Worm (Caenorhabditis elegans) whole organism, L2 larva: ENCODE measurements around the gene gst-35.
"Not testable (repeated sequence)": the region's sequence is repeated elsewhere in the genome, so short reads cannot be mapped to it uniquely, and the experiment has no call there.

Experiments used
- C34F6.9 ChIP-seq: fragments of 150-350 bp; optimal IDR thresholded peaks from 2 replicates; lab custom pipeline; 2014; ENCODE audit warnings: missing biosample characterization, missing genetic modification characterization
- F13H6.1 ChIP-seq: sonication (generic microtip); optimal IDR thresholded peaks from 2 replicates; lab custom pipeline; 2016; ENCODE audit warnings: missing genetic modification characterization, missing compliant biosample characterization
- ZK546.5 ChIP-seq: sonication (generic microtip); optimal IDR thresholded peaks from 2 replicates; lab custom pipeline; 2017; ENCODE audit warnings: missing biosample characterization, missing genetic modification characterization
- alr-1 ChIP-seq: fragments of 150-350 bp; optimal IDR thresholded peaks from 2 replicates; lab custom pipeline; 2014; ENCODE audit warnings: missing biosample characterization, missing genetic modification characterization
- aly-2 ChIP-seq: fragments of 150-350 bp; optimal IDR thresholded peaks from 2 replicates; lab custom pipeline; 2014; ENCODE audit warnings: missing biosample characterization, missing genetic modification characterization
- ama-1 ChIP-seq: fragments of 150-350 bp; optimal IDR thresholded peaks from 2 replicates; lab custom pipeline; 2018; ENCODE audit warnings: inconsistent platforms
- blmp-1 ChIP-seq: sonication (generic microtip); optimal IDR thresholded peaks from 2 replicates; lab custom pipeline; 2017; ENCODE audit warnings: missing genetic modification characterization, mild to moderate bottlenecking, missing compliant biosample characterization, antibody characterized with exemption, moderate library complexity; ENCODE audit not compliant: insufficient read depth
- ceh-16 ChIP-seq: fragments of 150-350 bp; optimal IDR thresholded peaks from 2 replicates; lab custom pipeline; 2014; ENCODE audit warnings: missing biosample characterization, missing genetic modification characterization
- ceh-82 ChIP-seq: fragments of 150-350 bp; optimal IDR thresholded peaks from 2 replicates; lab custom pipeline; 2014; ENCODE audit warnings: missing biosample characterization, missing genetic modification characterization
- dmd-4 ChIP-seq: sonication (generic microtip); optimal IDR thresholded peaks from 2 replicates; lab custom pipeline; 2017; ENCODE audit warnings: missing biosample characterization, missing genetic modification characterization
- egl-27 ChIP-seq: sonication (generic microtip); optimal IDR thresholded peaks from 3 replicates; lab custom pipeline; 2017; ENCODE audit warnings: missing biosample characterization, missing genetic modification reagents, missing genetic modification characterization
- elt-1 ChIP-seq: fragments of 150-350 bp; optimal IDR thresholded peaks from 2 replicates; lab custom pipeline; 2014; ENCODE audit warnings: missing biosample characterization, missing genetic modification characterization
- elt-3 ChIP-seq: sonication (generic microtip); optimal IDR thresholded peaks from 2 replicates; lab custom pipeline; 2017; ENCODE audit warnings: missing biosample characterization, missing genetic modification characterization
- fos-1 ChIP-seq: fragments of 150-350 bp; optimal IDR thresholded peaks from 2 replicates; lab custom pipeline; 2014; ENCODE audit warnings: missing biosample characterization, missing genetic modification characterization
- gmeb-1 ChIP-seq: fragments of 150-350 bp; optimal IDR thresholded peaks from 2 replicates; lab custom pipeline; 2014; ENCODE audit warnings: missing biosample characterization, missing genetic modification characterization
- lin-11 ChIP-seq: fragments of 150-350 bp; sonication (generic microtip); optimal IDR thresholded peaks from 2 replicates; lab custom pipeline; 2014; ENCODE audit warnings: missing biosample characterization, missing genetic modification characterization, inconsistent platforms, mixed read lengths
- lin-13 ChIP-seq: fragments of 150-350 bp; optimal IDR thresholded peaks from 2 replicates; lab custom pipeline; 2014; ENCODE audit warnings: missing biosample characterization, missing genetic modification reagents, missing genetic modification characterization
- lin-39 ChIP-seq: fragments of 150-350 bp; optimal IDR thresholded peaks from 2 replicates; lab custom pipeline; 2014; ENCODE audit warnings: missing biosample characterization, missing genetic modification reagents, missing genetic modification characterization
- lsy-2 ChIP-seq, 2 experiments: fragments of 150-350 bp in 1 of 2; sonication (generic microtip) in 1 of 2; optimal IDR thresholded peaks; 2 replicates each; lab custom pipeline; 2014 to 2017; ENCODE audit warnings: missing biosample characterization in 2 of 2, missing genetic modification characterization in 2 of 2
- mdl-1 ChIP-seq, 2 experiments: fragments of 150-350 bp in 1 of 2; sonication (generic microtip) in 1 of 2; optimal IDR thresholded peaks; 2 replicates each; lab custom pipeline; 2017; ENCODE audit warnings: missing biosample characterization in 2 of 2, missing genetic modification characterization in 2 of 2
- nhr-10 ChIP-seq: sonication (generic microtip); optimal IDR thresholded peaks from 2 replicates; lab custom pipeline; 2017; ENCODE audit warnings: missing biosample characterization, missing genetic modification characterization
- nhr-129 ChIP-seq: fragments of 150-350 bp; optimal IDR thresholded peaks from 2 replicates; lab custom pipeline; 2014; ENCODE audit warnings: missing biosample characterization, missing genetic modification characterization
- nhr-21 ChIP-seq: fragments of 150-350 bp; optimal IDR thresholded peaks from 2 replicates; lab custom pipeline; 2014; ENCODE audit warnings: missing biosample characterization, missing genetic modification characterization
- nhr-23 ChIP-seq: fragments of 150-350 bp; optimal IDR thresholded peaks from 2 replicates; lab custom pipeline; 2014; ENCODE audit warnings: missing biosample characterization, missing genetic modification reagents, missing genetic modification characterization
- nhr-237 ChIP-seq: fragments of 150-350 bp; optimal IDR thresholded peaks from 2 replicates; lab custom pipeline; 2014; ENCODE audit warnings: missing biosample characterization, missing genetic modification characterization
- nhr-25 ChIP-seq: fragments of 150-350 bp; sonication (generic microtip); optimal IDR thresholded peaks from 3 replicates; lab custom pipeline; 2014; ENCODE audit warnings: missing biosample characterization, missing genetic modification characterization
- nhr-77 ChIP-seq: fragments of 150-350 bp; optimal IDR thresholded peaks from 2 replicates; lab custom pipeline; 2014; ENCODE audit warnings: missing biosample characterization, missing genetic modification characterization
- sem-4 ChIP-seq: fragments of 150-350 bp; optimal IDR thresholded peaks from 2 replicates; lab custom pipeline; 2014; ENCODE audit warnings: missing biosample characterization, missing genetic modification reagents, missing genetic modification characterization
- skn-1 ChIP-seq: sonication (generic microtip); optimal IDR thresholded peaks from 2 replicates; lab custom pipeline; 2017; ENCODE audit warnings: missing biosample characterization, missing genetic modification characterization
- sma-9 ChIP-seq, 2 experiments: fragments of 150-350 bp in 1 of 2; sonication (generic microtip) in 1 of 2; optimal IDR thresholded peaks; 2 replicates each; lab custom pipeline; 2014 to 2016; ENCODE audit warnings: missing genetic modification characterization in 2 of 2, mild to moderate bottlenecking in 1 of 2, missing biosample characterization in 1 of 2, missing compliant biosample characterization in 1 of 2, missing genetic modification reagents in 1 of 2, moderate library complexity in 1 of 2
- snpc-4 ChIP-seq: fragments of 150-350 bp; optimal IDR thresholded peaks from 2 replicates; lab custom pipeline; 2014; ENCODE audit warnings: missing biosample characterization, missing genetic modification characterization
- unc-55 ChIP-seq: fragments of 150-350 bp; sonication (generic microtip); optimal IDR thresholded peaks from 3 replicates; lab custom pipeline; 2014; ENCODE audit warnings: missing biosample characterization, missing genetic modification reagents, missing genetic modification characterization
- unc-62 ChIP-seq: fragments of 150-350 bp; optimal IDR thresholded peaks from 2 replicates; lab custom pipeline; 2014; ENCODE audit warnings: missing biosample characterization, missing genetic modification reagents, missing genetic modification characterization
- zag-1 ChIP-seq: fragments of 150-350 bp; optimal IDR thresholded peaks from 2 replicates; lab custom pipeline; 2014; ENCODE audit warnings: missing biosample characterization, missing genetic modification characterization
- ztf-1 ChIP-seq: fragments of 200-800 bp; sonication (Bioruptor generic); conservative IDR thresholded peaks from 2 replicates; pipeline ENCODE4 v1.3.6; 2022; ENCODE audit warnings: missing genetic modification characterization, missing compliant biosample characterization
- ztf-4 ChIP-seq: fragments of 150-350 bp; optimal IDR thresholded peaks from 2 replicates; lab custom pipeline; 2014; ENCODE audit warnings: missing biosample characterization, missing genetic modification characterization

gst-35 gene

DNA sequence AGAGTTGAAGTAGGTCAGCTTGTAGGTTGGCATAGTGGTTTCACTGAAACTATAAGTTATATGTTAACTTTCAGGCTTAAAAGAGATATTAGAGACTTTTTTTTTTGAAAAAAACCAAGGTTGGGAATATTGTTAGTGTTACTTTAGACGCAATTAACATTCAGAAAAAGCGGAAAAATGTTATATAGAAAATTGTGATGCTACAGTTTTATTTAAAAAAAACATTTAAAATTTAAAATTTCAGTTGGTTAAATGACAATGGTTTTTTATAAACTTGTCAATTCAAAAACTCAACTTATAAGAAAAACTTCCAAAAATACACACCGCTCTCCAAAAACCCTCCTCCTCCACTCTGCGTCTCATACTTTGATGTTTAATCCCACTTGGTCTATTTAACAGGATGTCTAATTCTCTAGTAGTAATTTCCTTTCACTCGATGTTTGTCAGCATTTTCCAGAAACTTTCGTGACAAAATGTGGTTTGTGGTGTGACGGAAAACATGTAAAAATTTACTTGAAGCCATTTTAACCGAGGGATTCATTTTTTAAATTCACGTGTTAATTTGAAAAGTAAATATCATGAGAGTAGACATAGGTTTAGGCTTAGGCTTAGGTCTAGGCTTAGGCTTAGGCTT lies 10.2 kb downstream of the gst-35 start, which contains the start of gene gst-31:
gst-31 (minus strand) TSS at position 51 of the 634 bp plus-strand sequence.
- TF ChIP-seq alr-1 (tag; lab: Kevin White, UChicago) (no peak), egl-27 (tag; lab: Kevin White, UChicago) (no peak), unc-55 (GFP tag; lab: Kevin White, UChicago) (peak; percentile 67), ztf-4 (no peak), C34F6.9 (tag; lab: Kevin White, UChicago) (peak; percentile 9)

ce11 chrII:15173174-15173573 lies 12.0 kb downstream of the gst-35 start:
- TF ChIP-seq lin-13 (GFP tag; lab: Kevin White, UChicago) = no peak
- peak; percentile 1 for TF ChIP-seq fos-1
- TF ChIP-seq F13H6.1 = no peak
- TF ChIP-seq skn-1 (tag; lab: Kevin White, UChicago) = peak; percentile 49
- peak; percentile 54 for TF ChIP-seq nhr-129 (tag; lab: Kevin White, UChicago)
- TF ChIP-seq sem-4 (tag; lab: Kevin White, UChicago) = no peak
- no peak for TF ChIP-seq nhr-237
- no peak for TF ChIP-seq lin-39 (tag; lab: Kevin White, UChicago)
- peak; percentile 11 for TF ChIP-seq sma-9 (GFP tag; optimal IDR thresholded peaks at IDR 0.05; lab: Kevin White, UChicago)
- no peak for TF ChIP-seq sma-9 (tag; optimal IDR thresholded peaks at IDR 0.05; lab: Kevin White, UChicago)
- TF ChIP-seq lin-11 (tag; lab: Kevin White, UChicago) = no peak
- no peak for TF ChIP-seq aly-2 (tag; lab: Kevin White, UChicago)
- peak; percentile 57 for TF ChIP-seq C34F6.9 (tag; lab: Kevin White, UChicago)
- TF ChIP-seq ZK546.5 (tag; lab: Kevin White, UChicago) = no peak
- peak; percentile 5 for TF ChIP-seq gmeb-1 (tag; lab: Kevin White, UChicago)
- peak; percentile 58 for TF ChIP-seq unc-55 (GFP tag; lab: Kevin White, UChicago)
- TF ChIP-seq lsy-2 (tag; optimal IDR thresholded peaks at IDR 0.05; lab: Kevin White, UChicago) = peak in 1 of 2 experiments; percentile 1
- TF ChIP-seq zag-1 (tag; lab: Kevin White, UChicago) = no peak

DNA sequence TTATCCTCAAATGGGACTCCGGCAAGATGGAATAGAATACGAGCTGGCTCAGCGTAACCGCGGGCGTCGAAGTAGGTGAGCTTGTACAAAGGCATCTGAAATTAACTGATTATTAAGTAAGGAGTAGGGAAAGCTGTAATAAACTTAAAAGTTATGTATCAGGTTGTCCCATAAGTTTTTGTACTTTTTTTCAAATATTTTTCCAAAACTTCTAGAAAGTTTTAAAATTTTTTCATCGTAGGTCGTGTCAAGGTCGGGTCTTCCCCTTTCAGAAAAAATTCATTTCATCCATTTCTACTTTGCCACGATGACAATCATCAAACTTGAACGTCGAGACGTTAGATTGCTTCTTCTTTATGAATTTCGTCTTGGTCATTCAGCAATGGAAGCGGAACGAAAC lies 13.4 kb downstream of the gst-35 start, which contains the start of gene gst-39:
gst-39 (minus strand) TSS at position 101 of the 400 bp plus-strand sequence.
- TF ChIP-seq ama-1 (lab: Kevin White, UChicago); ztf-1 (GFP tag; lab: Robert Waterston, UW); aly-2 (tag; lab: Kevin White, UChicago): not testable (repeated sequence)

DNA sequence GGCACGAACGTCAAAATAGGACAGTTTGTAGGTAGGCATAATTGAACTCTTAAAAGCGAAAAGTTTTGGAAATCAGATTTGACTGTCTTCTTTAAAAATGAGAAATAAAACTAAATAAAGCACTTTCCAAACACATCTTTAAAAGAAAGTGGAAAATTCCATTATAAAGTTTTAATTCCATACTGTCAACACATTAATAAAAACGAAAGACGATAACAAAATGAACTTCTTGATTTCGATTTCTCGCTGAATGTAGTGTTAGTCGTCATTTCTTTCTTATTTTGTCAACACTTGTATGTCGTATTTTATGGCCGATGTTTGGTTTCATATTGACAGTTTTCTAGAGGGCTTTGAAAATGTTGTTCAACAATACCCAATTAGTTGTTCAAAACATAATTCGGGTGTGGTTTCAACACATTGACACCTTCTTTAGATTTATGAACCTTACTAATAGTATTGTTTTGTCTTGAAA lies 15.3 kb downstream of the gst-35 start, which contains the start of gene gst-29:
gst-29 (minus strand) TSS at position 51 of the 472 bp plus-strand sequence.
- TF ChIP-seq nhr-21 (tag; lab: Kevin White, UChicago) = no peak
- TF ChIP-seq unc-62 (GFP tag; lab: Kevin White, UChicago) = no peak
- TF ChIP-seq ztf-1 (GFP tag; lab: Robert Waterston, UW) = no peak
- TF ChIP-seq fos-1 = no peak
- no peak for TF ChIP-seq mdl-1 (tag; optimal IDR thresholded peaks at IDR 0.05; lab: Kevin White, UChicago)
- no peak for TF ChIP-seq skn-1 (tag; lab: Kevin White, UChicago)
- TF ChIP-seq nhr-23 = no peak
- TF ChIP-seq gmeb-1 (tag; lab: Kevin White, UChicago) = no peak
- no peak for TF ChIP-seq unc-55 (GFP tag; lab: Kevin White, UChicago)
- no peak for TF ChIP-seq sma-9 (GFP tag; optimal IDR thresholded peaks at IDR 0.05; lab: Kevin White, UChicago)
- TF ChIP-seq sma-9 (tag; optimal IDR thresholded peaks at IDR 0.05; lab: Kevin White, UChicago) = no peak
- no peak for TF ChIP-seq nhr-129 (tag; lab: Kevin White, UChicago)

DNA sequence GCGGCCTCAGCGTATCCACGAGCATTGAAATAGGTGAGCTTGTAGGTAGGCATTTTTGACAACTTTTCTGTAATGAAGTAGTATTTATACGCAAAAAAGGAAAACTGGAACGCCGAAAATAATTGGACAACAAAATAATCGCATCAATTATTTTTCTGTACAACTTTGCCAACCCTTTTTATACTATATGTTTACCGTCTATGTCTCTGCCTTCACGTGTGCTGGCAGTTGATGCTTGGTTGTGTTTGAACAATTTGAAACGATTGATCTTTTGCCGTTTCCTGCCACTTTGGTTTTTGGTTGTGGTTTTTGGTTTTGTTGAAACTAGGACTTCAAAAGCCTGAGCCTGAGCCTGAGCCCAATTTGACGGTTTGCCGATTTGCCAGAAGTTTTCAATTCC lies 17.8 kb downstream of the gst-35 start, which contains the start of gene gst-28:
gst-28 (minus strand) TSS at position 238 of the 400 bp plus-strand sequence.
- no peak for TF ChIP-seq unc-62 (GFP tag; lab: Kevin White, UChicago)
- TF ChIP-seq elt-1 (tag; lab: Kevin White, UChicago) = no peak
- peak; percentile 14 for TF ChIP-seq sma-9 (GFP tag; optimal IDR thresholded peaks at IDR 0.05; lab: Kevin White, UChicago)
- no peak for TF ChIP-seq sma-9 (tag; optimal IDR thresholded peaks at IDR 0.05; lab: Kevin White, UChicago)

DNA sequence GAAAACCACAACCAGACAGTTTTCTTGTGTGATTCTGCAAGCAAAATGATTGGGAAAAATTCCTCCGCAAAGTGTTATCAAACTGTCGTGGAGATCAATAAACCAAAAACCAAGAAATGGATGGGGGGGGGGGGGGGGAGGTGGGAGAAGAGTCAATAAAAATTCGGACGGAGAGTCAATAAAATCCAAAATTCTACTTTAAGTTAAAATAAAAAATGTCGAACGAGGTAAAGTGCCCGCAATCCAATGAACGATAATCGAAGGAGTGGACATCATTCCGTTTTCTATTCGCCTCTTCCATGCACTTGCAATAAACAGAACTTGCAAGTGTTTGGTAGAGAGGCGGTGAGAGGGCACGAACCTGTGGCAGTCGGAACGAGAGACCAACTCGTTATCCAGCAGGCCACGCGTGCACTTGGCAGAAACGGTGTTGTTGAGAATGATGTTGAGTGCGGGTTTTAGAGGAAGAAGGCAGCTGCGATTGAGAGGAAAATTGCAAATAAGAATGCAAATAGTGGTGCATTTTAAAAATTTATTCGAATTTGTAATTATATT lies 19.4 kb downstream of the gst-35 start, which contains the start of gene gst-27:
gst-27 (minus strand) TSS at position 51 of the 555 bp plus-strand sequence.
- no peak for TF ChIP-seq elt-3
- no peak for TF ChIP-seq ama-1 (lab: Kevin White, UChicago)
- TF ChIP-seq nhr-10 (tag; lab: Kevin White, UChicago) = no peak
- TF ChIP-seq nhr-77 (tag; lab: Kevin White, UChicago) = peak; percentile 80
- TF ChIP-seq nhr-129 (tag; lab: Kevin White, UChicago) = peak; percentile 94
- peak; percentile 65 for TF ChIP-seq zag-1 (tag; lab: Kevin White, UChicago)
- peak; percentile 7 for TF ChIP-seq blmp-1 (tag; lab: Kevin White, UChicago)
- peak; percentile 27 for TF ChIP-seq ceh-82 (tag; lab: Kevin White, UChicago)
- no peak for TF ChIP-seq ztf-1 (GFP tag; lab: Robert Waterston, UW)
- TF ChIP-seq dmd-4 = no peak
- no peak for TF ChIP-seq nhr-23
- TF ChIP-seq nhr-25 = peak; percentile 63
- peak; percentile 72 for TF ChIP-seq unc-55 (GFP tag; lab: Kevin White, UChicago)
- TF ChIP-seq fos-1 = peak; percentile 85
- peak; percentile 81 for TF ChIP-seq ztf-4
- peak; percentile 84 for TF ChIP-seq C34F6.9 (tag; lab: Kevin White, UChicago)
- TF ChIP-seq snpc-4 = peak; percentile 62
- TF ChIP-seq egl-27 (tag; lab: Kevin White, UChicago) = peak; percentile 47
- TF ChIP-seq sem-4 (tag; lab: Kevin White, UChicago) = peak; percentile 61
- no peak for TF ChIP-seq skn-1 (tag; lab: Kevin White, UChicago)
- peak; percentile 26 for TF ChIP-seq ceh-16
